Fruit fly (Drosophila melanogaster) S2 (cell line): ENCODE data around the gene bi.

Experiments
- CG8478 ChIP-seq: fragments of >200 bp; optimal IDR thresholded peaks from 2 replicates; lab custom pipeline; 2018
- CTCF ChIP-seq, 2 experiments: fragments of >200 bp; optimal IDR thresholded peaks; 2 replicates each; lab custom pipeline; 2018

- TF ChIP-seq CG8478 (lab: Kevin White, UChicago) (no peak), CTCF (optimal IDR thresholded peaks at IDR 0.05; lab: Kevin White, UChicago) (peak; percentile 61 to 63)
Measured at dm6 chrX:4366196-4366595, 46.5 kb upstream of the bi start, which contains the start of gene CG3626.
